Worm (Caenorhabditis elegans) whole organism, L3 larva: ENCODE results near the gene srb-6.

ENCODE experiments used
- R02D3.7 ChIP-seq: fragments of 150-350 bp; optimal IDR thresholded peaks from 2 replicates; lab custom pipeline; 2014; ENCODE audit warnings: missing biosample characterization, missing genetic modification characterization
- ZK546.5 ChIP-seq: sonication (generic microtip); optimal IDR thresholded peaks from 2 replicates; lab custom pipeline; 2017; ENCODE audit warnings: missing biosample characterization, missing genetic modification characterization
- aly-2 ChIP-seq: fragments of 150-350 bp; optimal IDR thresholded peaks from 2 replicates; lab custom pipeline; 2014; ENCODE audit warnings: missing biosample characterization, missing genetic modification characterization
- ama-1 ChIP-seq: fragments of 150-350 bp; optimal IDR thresholded peaks from 2 replicates; lab custom pipeline; 2018
- ceh-16 ChIP-seq: sonication (generic microtip); optimal IDR thresholded peaks from 2 replicates; lab custom pipeline; 2017; ENCODE audit warnings: missing biosample characterization, missing genetic modification characterization
- ceh-28 ChIP-seq: fragments of 150-350 bp; optimal IDR thresholded peaks from 2 replicates; lab custom pipeline; 2014; ENCODE audit warnings: missing biosample characterization, missing genetic modification reagents, missing genetic modification characterization
- ceh-82 ChIP-seq: fragments of 150-350 bp; optimal IDR thresholded peaks from 2 replicates; lab custom pipeline; 2014; ENCODE audit warnings: missing biosample characterization, missing genetic modification characterization
- ceh-9 ChIP-seq: sonication (generic microtip); optimal IDR thresholded peaks from 2 replicates; lab custom pipeline; 2018; ENCODE audit warnings: missing biosample characterization, missing genetic modification characterization
- daf-12 ChIP-seq: fragments of 150-350 bp; optimal IDR thresholded peaks from 2 replicates; lab custom pipeline; 2014; ENCODE audit warnings: missing biosample characterization, missing genetic modification reagents, missing genetic modification characterization
- egl-27 ChIP-seq: sonication (generic microtip); optimal IDR thresholded peaks from 4 replicates; lab custom pipeline; 2017; ENCODE audit warnings: missing biosample characterization, missing genetic modification reagents, missing genetic modification characterization
- egl-5 ChIP-seq: fragments of 150-350 bp; optimal IDR thresholded peaks from 2 replicates; lab custom pipeline; 2017; ENCODE audit warnings: missing biosample characterization, missing genetic modification reagents, missing genetic modification characterization, inconsistent platforms
- elt-1 ChIP-seq: fragments of 150-350 bp; optimal IDR thresholded peaks from 2 replicates; lab custom pipeline; 2014; ENCODE audit warnings: missing biosample characterization, missing genetic modification characterization
- elt-2 ChIP-seq: sonication (generic microtip); optimal IDR thresholded peaks from 2 replicates; lab custom pipeline; 2016; ENCODE audit warnings: missing genetic modification reagents, mild to moderate bottlenecking, missing genetic modification characterization, missing compliant biosample characterization
- elt-3 ChIP-seq, 3 experiments: fragments of 150-350 bp in 1 of 3; sonication (generic microtip) in 2 of 3; optimal IDR thresholded peaks; 2 replicates in 2 of 3; 4 replicates in 1 of 3; lab custom pipeline; 2014 to 2017; ENCODE audit warnings: missing biosample characterization in 3 of 3, missing genetic modification characterization in 3 of 3
- eor-1 ChIP-seq, 2 experiments: fragments of 150-350 bp; optimal IDR thresholded peaks; 2 replicates each; lab custom pipeline; 2014 to 2018; ENCODE audit warnings: missing biosample characterization in 2 of 2, missing genetic modification characterization in 2 of 2
- fkh-10 ChIP-seq: sonication (generic microtip); optimal IDR thresholded peaks from 2 replicates; lab custom pipeline; 2017; ENCODE audit warnings: missing biosample characterization, missing genetic modification reagents, missing genetic modification characterization
- fkh-2 ChIP-seq: fragments of 150-350 bp; optimal IDR thresholded peaks from 2 replicates; lab custom pipeline; 2014; ENCODE audit warnings: missing biosample characterization, missing genetic modification reagents, missing genetic modification characterization
- fos-1 ChIP-seq: fragments of 150-350 bp; optimal IDR thresholded peaks from 2 replicates; lab custom pipeline; 2014; ENCODE audit warnings: missing biosample characterization, missing genetic modification characterization
- hmg-11 ChIP-seq: sonication (generic microtip); optimal IDR thresholded peaks from 2 replicates; lab custom pipeline; 2016; ENCODE audit warnings: missing genetic modification characterization, missing compliant biosample characterization
- jun-1 ChIP-seq: fragments of 150-350 bp; optimal IDR thresholded peaks from 2 replicates; lab custom pipeline; 2014; ENCODE audit warnings: missing biosample characterization, missing genetic modification reagents, missing genetic modification characterization
- lin-15B ChIP-seq: fragments of 150-350 bp; optimal IDR thresholded peaks from 2 replicates; lab custom pipeline; 2014; ENCODE audit warnings: missing biosample characterization, missing genetic modification characterization
- lin-39 ChIP-seq: fragments of 150-350 bp; optimal IDR thresholded peaks from 2 replicates; lab custom pipeline; 2018; ENCODE audit warnings: missing biosample characterization, missing genetic modification reagents, missing genetic modification characterization
- lsy-12 ChIP-seq: sonication (generic microtip); optimal IDR thresholded peaks from 2 replicates; lab custom pipeline; 2016; ENCODE audit warnings: mild to moderate bottlenecking, missing genetic modification characterization, missing compliant biosample characterization
- mdl-1 ChIP-seq: fragments of 150-350 bp; optimal IDR thresholded peaks from 2 replicates; lab custom pipeline; 2014; ENCODE audit warnings: missing biosample characterization, missing genetic modification characterization
- mml-1 ChIP-seq: fragments of 150-350 bp; sonication (generic microtip); optimal IDR thresholded peaks from 3 replicates; lab custom pipeline; 2014; ENCODE audit warnings: missing biosample characterization, missing genetic modification characterization
- nfya-1 ChIP-seq: sonication (generic microtip); optimal IDR thresholded peaks from 2 replicates; lab custom pipeline; 2017; ENCODE audit warnings: missing genetic modification characterization, mild to moderate bottlenecking, missing compliant biosample characterization, antibody characterized with exemption, moderate library complexity; ENCODE audit not compliant: insufficient read depth
- nhr-11 ChIP-seq: fragments of 150-350 bp; optimal IDR thresholded peaks from 2 replicates; lab custom pipeline; 2014; ENCODE audit warnings: missing biosample characterization, missing genetic modification characterization
- nhr-12 ChIP-seq: fragments of 150-350 bp; optimal IDR thresholded peaks from 2 replicates; lab custom pipeline; 2014; ENCODE audit warnings: missing biosample characterization, missing genetic modification characterization
- nhr-23 ChIP-seq: fragments of 150-350 bp; optimal IDR thresholded peaks from 2 replicates; lab custom pipeline; 2014; ENCODE audit warnings: missing biosample characterization, missing genetic modification reagents, missing genetic modification characterization
- nhr-237 ChIP-seq: fragments of 150-350 bp; optimal IDR thresholded peaks from 2 replicates; lab custom pipeline; 2014; ENCODE audit warnings: missing biosample characterization, missing genetic modification characterization
- nhr-25 ChIP-seq: sonication (generic microtip); optimal IDR thresholded peaks from 2 replicates; lab custom pipeline; 2017; ENCODE audit warnings: missing biosample characterization, missing genetic modification characterization
- nhr-28 ChIP-seq: fragments of 150-350 bp; optimal IDR thresholded peaks from 2 replicates; lab custom pipeline; 2014; ENCODE audit warnings: missing biosample characterization, missing genetic modification characterization
- nhr-43 ChIP-seq: sonication (generic microtip); optimal IDR thresholded peaks from 2 replicates; lab custom pipeline; 2016; ENCODE audit warnings: mild to moderate bottlenecking, missing genetic modification characterization, missing compliant biosample characterization; ENCODE audit not compliant: poor library complexity, severe bottlenecking
- nhr-67 ChIP-seq: fragments of 150-350 bp; optimal IDR thresholded peaks from 2 replicates; lab custom pipeline; 2014; ENCODE audit warnings: missing biosample characterization, missing genetic modification characterization
- nhr-76 ChIP-seq: fragments of 150-350 bp; sonication (generic microtip); optimal IDR thresholded peaks from 5 replicates; lab custom pipeline; 2014; ENCODE audit warnings: missing biosample characterization, missing genetic modification characterization
- nhr-77 ChIP-seq: fragments of 150-350 bp; optimal IDR thresholded peaks from 2 replicates; lab custom pipeline; 2014; ENCODE audit warnings: missing biosample characterization, missing genetic modification characterization
- pha-4 ChIP-seq: fragments of 150-350 bp; optimal IDR thresholded peaks from 2 replicates; lab custom pipeline; 2014; ENCODE audit warnings: missing biosample characterization, missing genetic modification reagents, missing genetic modification characterization
- pqm-1 ChIP-seq: fragments of 150-350 bp; optimal IDR thresholded peaks from 2 replicates; lab custom pipeline; 2017; ENCODE audit warnings: missing biosample characterization, missing genetic modification characterization, inconsistent platforms
- sea-2 ChIP-seq: fragments of 150-350 bp; sonication (generic microtip); optimal IDR thresholded peaks from 4 replicates; lab custom pipeline; 2014; ENCODE audit warnings: missing biosample characterization, missing genetic modification reagents, missing genetic modification characterization
- skn-1 ChIP-seq: fragments of 150-350 bp; optimal IDR thresholded peaks from 2 replicates; lab custom pipeline; 2014; ENCODE audit warnings: missing biosample characterization, missing genetic modification characterization
- snpc-4 ChIP-seq: fragments of 150-350 bp; optimal IDR thresholded peaks from 2 replicates; lab custom pipeline; 2014; ENCODE audit warnings: missing biosample characterization, missing genetic modification characterization
- tbx-2 ChIP-seq: sonication (generic microtip); optimal IDR thresholded peaks from 2 replicates; lab custom pipeline; 2016; ENCODE audit warnings: mild to moderate bottlenecking, missing genetic modification characterization, missing compliant biosample characterization
- unc-39 ChIP-seq: sonication (generic microtip); optimal IDR thresholded peaks from 4 replicates; lab custom pipeline; 2017; ENCODE audit warnings: missing biosample characterization, missing genetic modification characterization
- unc-62 ChIP-seq: fragments of 150-350 bp; sonication (generic microtip); optimal IDR thresholded peaks from 4 replicates; lab custom pipeline; 2014; ENCODE audit warnings: missing biosample characterization, missing genetic modification reagents, missing genetic modification characterization
- zag-1 ChIP-seq: fragments of 150-350 bp; optimal IDR thresholded peaks from 2 replicates; lab custom pipeline; 2014; ENCODE audit warnings: missing biosample characterization, missing genetic modification characterization
- ztf-11 ChIP-seq: fragments of 150-350 bp; optimal IDR thresholded peaks from 2 replicates; lab custom pipeline; 2014; ENCODE audit warnings: missing biosample characterization, missing genetic modification characterization
- ztf-4 ChIP-seq: fragments of 150-350 bp; optimal IDR thresholded peaks from 2 replicates; lab custom pipeline; 2014; ENCODE audit warnings: missing biosample characterization, missing genetic modification characterization

srb-6 gene

DNA sequence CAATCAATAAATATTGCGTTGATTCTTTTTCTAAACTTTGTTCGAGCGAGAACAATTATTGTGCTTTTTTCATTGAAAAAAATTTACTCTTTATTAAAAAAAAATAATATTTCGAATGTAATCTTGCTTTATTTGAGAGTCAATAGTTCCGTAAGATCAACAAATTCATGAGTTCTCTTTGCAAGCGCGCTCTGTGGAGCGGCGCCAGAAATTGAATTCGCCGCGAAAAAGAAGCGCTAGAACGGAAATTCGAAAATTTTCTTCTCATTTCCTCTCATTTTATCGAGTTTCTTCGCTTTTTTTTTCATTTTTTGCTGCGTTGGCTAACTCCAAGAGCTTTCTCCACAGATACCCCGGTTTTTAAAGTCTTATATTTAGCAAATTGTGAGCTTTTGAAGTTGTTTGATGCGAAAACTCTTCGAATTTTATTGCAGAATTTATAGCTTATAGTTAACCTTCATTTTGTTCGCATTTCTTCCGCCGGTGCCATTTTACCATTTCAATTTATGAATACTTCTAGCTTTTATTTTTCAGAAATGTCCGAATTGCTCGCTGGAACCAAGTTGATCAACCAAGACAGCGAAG, 2.5 kb downstream of the srb-6 start, which contains the start of gene R05H5.3:
Gene R05H5.3, plus strand, starts transcription at position 535 of the 585 bp plus-strand sequence.
- TF ChIP-seq lsy-12 (no peak), ZK546.5 (tag; lab: Kevin White, UChicago) (no peak), pqm-1 (tag; lab: Kevin White, UChicago) (peak; percentile 19), R02D3.7 (tag; lab: Kevin White, UChicago) (peak; percentile 73), elt-3 (tag; optimal IDR thresholded peaks at IDR 0.05; lab: Kevin White, UChicago) (no peak), zag-1 (tag; lab: Kevin White, UChicago) (no peak), pha-4 (tag; lab: Kevin White, UChicago) (peak; percentile 78), snpc-4 (tag; lab: Kevin White, UChicago) (peak; percentile 45), hmg-11 (tag; lab: Kevin White, UChicago) (no peak), elt-2 (tag; lab: Kevin White, UChicago) (no peak), lin-15B (tag; lab: Kevin White, UChicago) (peak; percentile 84), tbx-2 (no peak), eor-1 (tag; optimal IDR thresholded peaks at IDR 0.05; lab: Kevin White, UChicago) (no peak), nhr-11 (tag; lab: Kevin White, UChicago) (peak; percentile 60), nhr-23 (tag; lab: Kevin White, UChicago) (no peak), fos-1 (tag; lab: Kevin White, UChicago) (no peak), unc-39 (tag; lab: Kevin White, UChicago) (no peak), lin-39 (tag; lab: Kevin White, UChicago) (peak; percentile 54), ztf-4 (tag; lab: Kevin White, UChicago) (no peak), nhr-76 (tag; lab: Kevin White, UChicago) (no peak), ceh-28 (tag; lab: Kevin White, UChicago) (no peak), nhr-237 (tag; lab: Kevin White, UChicago) (no peak), nhr-28 (tag; lab: Kevin White, UChicago) (no peak), egl-27 (tag; lab: Kevin White, UChicago) (no peak), nhr-77 (tag; lab: Kevin White, UChicago) (no peak), ceh-9 (no peak), nhr-25 (tag; lab: Kevin White, UChicago) (peak; percentile 24), ceh-16 (tag; lab: Kevin White, UChicago) (no peak), ztf-11 (tag; lab: Kevin White, UChicago) (no peak), ceh-82 (tag; lab: Kevin White, UChicago) (no peak), jun-1 (tag; lab: Kevin White, UChicago) (no peak), mml-1 (tag; lab: Kevin White, UChicago) (no peak), ama-1 (no peak), unc-62 (GFP tag; lab: Kevin White, UChicago) (no peak), nhr-67 (tag; lab: Kevin White, UChicago) (no peak), sea-2 (GFP tag; lab: Kevin White, UChicago) (no peak), elt-1 (no peak), fkh-2 (tag; lab: Kevin White, UChicago) (no peak), nhr-43 (tag; lab: Kevin White, UChicago) (no peak), nfya-1 (tag; lab: Kevin White, UChicago) (peak; percentile 72), mdl-1 (tag; lab: Kevin White, UChicago) (no peak), fkh-10 (GFP tag; lab: Kevin White, UChicago) (peak; percentile 70), nhr-12 (tag; lab: Kevin White, UChicago) (no peak), egl-5 (no peak), skn-1 (no peak), aly-2 (no peak), daf-12 (tag; lab: Kevin White, UChicago) (no peak)
